Fruit fly (Drosophila melanogaster): ENCODE measurements around the gene RanBP3.

dm6 chr3R:23730472-23730801 is 22.2 kb downstream of the RanBP3 start:
- no peak for TF ChIP-seq CG8478 (optimal IDR thresholded peaks at IDR 0.05)
- no peak for TF ChIP-seq EcR (GFP tag; optimal IDR thresholded peaks at IDR 0.05)

Data from whole organism.